Worm (Caenorhabditis elegans) whole organism, L1 larva: ENCODE measurements around the gene K06G5.3.

ENCODE experiments used
- C04F5.9 ChIP-seq: sonication (generic microtip); optimal IDR thresholded peaks from 2 replicates; lab custom pipeline; 2016; ENCODE audit warnings: missing genetic modification characterization, missing compliant biosample characterization
- alr-1 ChIP-seq: fragments of 200-800 bp; sonication (Bioruptor generic); optimal IDR thresholded peaks from 2 replicates; lab custom pipeline; 2018; ENCODE audit warnings: borderline replicate concordance, mild to moderate bottlenecking, missing genetic modification characterization, missing compliant biosample characterization
- aly-2 ChIP-seq: fragments of 150-350 bp; optimal IDR thresholded peaks from 2 replicates; lab custom pipeline; 2014; ENCODE audit warnings: missing biosample characterization, missing genetic modification characterization
- ceh-63 ChIP-seq: fragments of 200-800 bp; sonication (Bioruptor generic); optimal IDR thresholded peaks from 2 replicates; lab custom pipeline; 2018; ENCODE audit warnings: mild to moderate bottlenecking, missing genetic modification characterization, missing compliant biosample characterization
- ceh-8 ChIP-seq: fragments of 200-800 bp; sonication (Bioruptor generic); optimal IDR thresholded peaks from 2 replicates; lab custom pipeline; 2018; ENCODE audit warnings: mild to moderate bottlenecking, missing genetic modification characterization, moderate library complexity, missing compliant biosample characterization
- dpl-1 ChIP-seq, 3 experiments: fragments of 150-350 bp in 2 of 3; sonication (generic microtip) in 1 of 3; optimal IDR thresholded peaks; 2 replicates each; lab custom pipeline; 2014 to 2017; ENCODE audit warnings: missing biosample characterization in 3 of 3, missing genetic modification characterization in 3 of 3, missing genetic modification reagents in 3 of 3
- efl-1 ChIP-seq, 4 experiments: fragments of 150-350 bp; optimal IDR thresholded peaks in 3 of 4; peaks in 1 of 4; 1 replicate in 1 of 4; 2 replicates in 3 of 4; lab custom pipeline; 2014; ENCODE audit warnings: missing biosample characterization in 2 of 4, missing genetic modification characterization in 2 of 4, missing genetic modification reagents in 2 of 4
- elt-2 ChIP-seq: sonication (generic microtip); optimal IDR thresholded peaks from 2 replicates; lab custom pipeline; 2016; ENCODE audit warnings: missing genetic modification characterization, mild to moderate bottlenecking, inconsistent platforms, missing compliant biosample characterization, missing genetic modification reagents
- fkh-8 ChIP-seq: sonication (generic microtip); optimal IDR thresholded peaks from 2 replicates; lab custom pipeline; 2016; ENCODE audit warnings: mild to moderate bottlenecking, missing genetic modification characterization, missing compliant biosample characterization
- irx-1 ChIP-seq: sonication (generic microtip); optimal IDR thresholded peaks from 2 replicates; lab custom pipeline; 2016; ENCODE audit warnings: missing genetic modification characterization, missing compliant biosample characterization
- lin-13 ChIP-seq: fragments of 150-350 bp; optimal IDR thresholded peaks from 2 replicates; lab custom pipeline; 2014; ENCODE audit warnings: missing biosample characterization, missing genetic modification reagents, missing genetic modification characterization
- lin-15B ChIP-seq: fragments of 150-350 bp; sonication (generic microtip); optimal IDR thresholded peaks from 3 replicates; lab custom pipeline; 2014; ENCODE audit warnings: missing biosample characterization, missing genetic modification characterization
- lir-3 ChIP-seq: sonication (generic microtip); optimal IDR thresholded peaks from 2 replicates; lab custom pipeline; 2016; ENCODE audit warnings: mild to moderate bottlenecking, missing genetic modification characterization, moderate library complexity, missing compliant biosample characterization; ENCODE audit not compliant: poor library complexity
- lsy-2 ChIP-seq, 2 experiments: fragments of 150-350 bp; optimal IDR thresholded peaks; 2 replicates each; lab custom pipeline; 2014; ENCODE audit warnings: missing biosample characterization in 2 of 2, missing genetic modification characterization in 2 of 2
- mab-9 ChIP-seq: fragments of 200-800 bp; sonication (Bioruptor generic); IDR thresholded peaks from 2 replicates; pipeline ENCODE4 v1.3.6; 2022; ENCODE audit warnings: missing genetic modification reagents, missing genetic modification characterization, missing compliant biosample characterization
- mep-1 ChIP-seq: fragments of 150-350 bp; optimal IDR thresholded peaks from 2 replicates; lab custom pipeline; 2014; ENCODE audit warnings: missing biosample characterization, missing genetic modification characterization
- nhr-11 ChIP-seq: fragments of 150-350 bp; optimal IDR thresholded peaks from 2 replicates; lab custom pipeline; 2014; ENCODE audit warnings: missing biosample characterization, missing genetic modification characterization
- nhr-19 ChIP-seq: fragments of 200-800 bp; sonication (Bioruptor generic); conservative IDR thresholded peaks from 2 replicates; pipeline ENCODE4 v1.3.6; 2022; ENCODE audit warnings: missing genetic modification characterization, missing compliant biosample characterization
- nhr-237 ChIP-seq: fragments of 150-350 bp; optimal IDR thresholded peaks from 2 replicates; lab custom pipeline; 2014; ENCODE audit warnings: missing biosample characterization, missing genetic modification characterization
- nhr-47 ChIP-seq: sonication (generic microtip); optimal IDR thresholded peaks from 2 replicates; lab custom pipeline; 2016; ENCODE audit warnings: mild to moderate bottlenecking, missing genetic modification characterization, moderate library complexity, missing compliant biosample characterization
- nhr-71 ChIP-seq: sonication (generic microtip); optimal IDR thresholded peaks from 2 replicates; lab custom pipeline; 2016; ENCODE audit warnings: mild to moderate bottlenecking, missing genetic modification characterization, moderate library complexity, missing compliant biosample characterization
- nhr-76 ChIP-seq: sonication (generic microtip); optimal IDR thresholded peaks from 2 replicates; lab custom pipeline; 2017; ENCODE audit warnings: missing biosample characterization, missing genetic modification characterization
- nhr-84 ChIP-seq: sonication (generic microtip); optimal IDR thresholded peaks from 2 replicates; lab custom pipeline; 2017; ENCODE audit warnings: missing biosample characterization, missing genetic modification characterization
- pag-3 ChIP-seq: sonication (generic microtip); optimal IDR thresholded peaks from 2 replicates; lab custom pipeline; 2017; ENCODE audit warnings: missing genetic modification characterization, mild to moderate bottlenecking, missing compliant biosample characterization, antibody characterized with exemption, borderline replicate concordance; ENCODE audit not compliant: insufficient read depth
- rnt-1 ChIP-seq: sonication (generic microtip); optimal IDR thresholded peaks from 2 replicates; lab custom pipeline; 2016; ENCODE audit warnings: mild to moderate bottlenecking, missing genetic modification characterization, moderate library complexity, missing compliant biosample characterization
- skn-1 ChIP-seq: fragments of 150-350 bp; optimal IDR thresholded peaks from 2 replicates; lab custom pipeline; 2014; ENCODE audit warnings: missing biosample characterization, missing genetic modification characterization
- sox-4 ChIP-seq: sonication (generic microtip); optimal IDR thresholded peaks from 2 replicates; lab custom pipeline; 2016; ENCODE audit warnings: missing genetic modification characterization, missing compliant biosample characterization
- sup-37 ChIP-seq: fragments of 200-800 bp; sonication (Bioruptor generic); optimal IDR thresholded peaks from 2 replicates; lab custom pipeline; 2018; ENCODE audit warnings: mild to moderate bottlenecking, missing genetic modification characterization, missing compliant biosample characterization
- swsn-7 ChIP-seq: sonication (generic microtip); optimal IDR thresholded peaks from 2 replicates; lab custom pipeline; 2016; ENCODE audit warnings: missing genetic modification characterization, missing compliant biosample characterization
- unc-130 ChIP-seq: fragments of 150-350 bp; optimal IDR thresholded peaks from 2 replicates; lab custom pipeline; 2017; ENCODE audit warnings: missing biosample characterization, missing genetic modification characterization, inconsistent platforms
- unc-62 ChIP-seq: fragments of 150-350 bp; optimal IDR thresholded peaks from 2 replicates; lab custom pipeline; 2014; ENCODE audit warnings: missing biosample characterization, missing genetic modification reagents, missing genetic modification characterization
- ztf-11 ChIP-seq, 2 experiments: sonication (generic microtip); optimal IDR thresholded peaks; 2 replicates each; lab custom pipeline; 2016 to 2017; ENCODE audit warnings: missing genetic modification characterization in 2 of 2, missing biosample characterization in 1 of 2, missing compliant biosample characterization in 1 of 2

The K06G5.3 gene

DNA sequence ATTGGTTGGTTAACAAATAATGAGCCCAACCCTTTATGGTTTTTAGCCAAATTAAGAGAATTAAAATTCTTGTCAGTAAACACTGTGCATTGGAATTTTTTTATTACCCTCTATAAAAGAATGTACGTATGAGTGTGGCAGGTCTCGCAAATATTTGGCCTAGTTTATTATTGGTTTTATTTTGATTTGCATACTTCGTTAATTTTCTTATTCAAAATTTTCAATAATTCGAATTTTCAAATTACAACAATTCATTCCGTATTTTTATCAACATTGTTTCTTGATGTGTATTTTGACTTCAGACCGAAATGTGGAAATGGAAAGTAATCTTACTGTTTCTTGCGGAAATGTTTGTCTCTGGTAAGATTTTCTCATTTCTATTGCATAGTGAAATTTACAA lies 34.6 kb upstream of the K06G5.3 start, which contains the start of gene E02H4.4:
TSS of gene E02H4.4 (plus strand) at position 301 of the 400 bp plus-strand sequence.
- no peak for TF ChIP-seq lin-13 (GFP tag; lab: Kevin White, UChicago)
- TF ChIP-seq pag-3 (tag; lab: Kevin White, UChicago): no peak
- no peak for TF ChIP-seq ceh-8 (GFP tag; lab: Kevin White, UChicago)
- TF ChIP-seq nhr-76: no peak
- TF ChIP-seq sox-4 (tag; lab: Kevin White, UChicago): no peak
- TF ChIP-seq irx-1 (tag; lab: Kevin White, UChicago): no peak
- TF ChIP-seq alr-1: no peak
- TF ChIP-seq unc-130 (tag; lab: Kevin White, UChicago): no peak
- TF ChIP-seq lsy-2 (tag; optimal IDR thresholded peaks at IDR 0.05; lab: Kevin White, UChicago): no peak
- no peak for TF ChIP-seq unc-62 (GFP tag; lab: Kevin White, UChicago)
- TF ChIP-seq nhr-71: no peak
- no peak for TF ChIP-seq elt-2
- TF ChIP-seq ztf-11 (tag; optimal IDR thresholded peaks at IDR 0.05; lab: Kevin White, UChicago): no peak
- TF ChIP-seq nhr-19 (GFP tag; lab: Robert Waterston, UW): no peak
- TF ChIP-seq lin-15B (tag; lab: Kevin White, UChicago): no peak
- no peak for TF ChIP-seq nhr-47 (tag; lab: Kevin White, UChicago)
- no peak for TF ChIP-seq fkh-8 (tag; lab: Kevin White, UChicago)
- no peak for TF ChIP-seq aly-2 (tag; lab: Kevin White, UChicago)

DNA sequence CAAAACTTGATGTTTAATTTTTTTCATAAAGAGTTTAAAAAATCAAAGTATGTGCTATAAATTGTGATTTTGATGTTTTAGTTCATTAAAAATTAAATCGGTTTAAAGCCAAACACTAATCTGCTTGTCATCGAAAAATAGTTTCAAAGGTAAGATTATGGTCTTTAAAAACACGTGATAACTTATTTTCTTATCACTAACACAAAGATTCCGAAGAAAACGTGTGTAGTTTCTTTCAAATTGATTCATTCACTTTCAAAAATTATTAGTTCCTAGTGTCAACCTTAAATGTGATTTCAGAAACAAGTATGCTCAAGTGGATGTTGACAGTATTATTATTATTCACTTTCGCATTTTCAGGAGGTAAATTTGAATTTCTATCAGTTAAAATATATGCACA lies 32.9 kb upstream of the K06G5.3 start, which contains the start of gene E02H4.7:
TSS of gene E02H4.7 (plus strand) at position 301 of the 400 bp plus-strand sequence.
- TF ChIP-seq nhr-19 (GFP tag; lab: Robert Waterston, UW) (no peak), elt-2 (peak; percentile 43), ceh-63 (GFP tag; lab: Kevin White, UChicago) (no peak), efl-1 (optimal IDR thresholded peaks at IDR 0.05; lab: Kevin White, UChicago) (no peak), efl-1 (GFP tag; optimal IDR thresholded peaks at IDR 0.05 in 1 of 2; lab: Kevin White, UChicago) (peak in 1 of 2 experiments; percentile 68), C04F5.9 (no peak), sox-4 (tag; lab: Kevin White, UChicago) (no peak)

DNA sequence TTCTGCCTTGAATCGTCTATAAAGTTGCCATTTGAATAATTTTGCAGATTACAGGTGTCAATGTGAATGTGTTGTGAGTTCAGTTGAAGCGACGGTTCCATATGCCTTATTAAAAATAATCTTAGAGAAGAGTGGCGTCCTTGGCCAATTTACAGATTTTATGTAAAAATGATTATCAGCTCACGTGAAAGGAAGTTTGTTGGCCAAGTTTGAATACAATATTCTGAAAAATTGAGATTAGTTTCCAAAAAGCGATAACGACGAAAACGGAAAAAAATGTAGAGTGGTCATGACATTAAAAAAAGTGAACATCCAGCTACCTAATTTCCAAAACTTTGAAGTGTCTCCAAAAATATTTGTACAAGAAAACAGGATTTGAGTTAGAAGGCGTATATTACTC lies 32.0 kb upstream of the K06G5.3 start, which contains the start of gene E02H4.5:
TSS of gene E02H4.5 (minus strand) at position 101 of the 400 bp plus-strand sequence.
- TF ChIP-seq mab-9 (GFP tag; lab: Robert Waterston, UW) (no peak), nhr-11 (tag; lab: Kevin White, UChicago) (no peak), ceh-8 (GFP tag; lab: Kevin White, UChicago) (no peak), mep-1 (tag; lab: Kevin White, UChicago) (no peak), sox-4 (tag; lab: Kevin White, UChicago) (no peak), sup-37 (GFP tag; lab: Kevin White, UChicago) (no peak)

DNA sequence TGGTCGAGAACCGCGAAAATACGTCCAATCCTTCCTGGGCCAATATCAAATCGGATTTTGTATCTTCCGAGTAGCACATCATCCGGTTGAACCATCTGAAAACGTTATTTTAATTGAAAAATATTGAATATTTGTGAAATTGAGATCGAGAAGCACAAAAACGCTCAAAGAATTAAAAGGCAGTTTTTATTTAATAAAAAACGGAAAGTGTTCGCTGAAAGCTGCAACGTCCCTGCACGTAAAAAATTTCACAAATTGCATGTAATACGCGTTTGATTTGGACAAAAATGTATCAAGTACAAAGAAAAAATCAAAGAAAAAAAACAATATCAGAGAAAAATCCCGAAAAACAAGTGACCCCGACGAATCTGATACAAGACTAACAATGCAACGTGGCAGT lies 29.0 kb upstream of the K06G5.3 start, which contains the start of gene E02H4.6:
TSS of gene E02H4.6 (minus strand) at position 101 of the 400 bp plus-strand sequence.
- TF ChIP-seq rnt-1 (no peak), nhr-237 (tag; lab: Kevin White, UChicago) (no peak), skn-1 (tag; lab: Kevin White, UChicago) (no peak), lir-3 (tag; lab: Kevin White, UChicago) (no peak), nhr-84 (tag; lab: Kevin White, UChicago) (no peak), dpl-1 (GFP tag; optimal IDR thresholded peaks at IDR 0.05; lab: Kevin White, UChicago) (no peak), lsy-2 (tag; optimal IDR thresholded peaks at IDR 0.05; lab: Kevin White, UChicago) (no peak), aly-2 (tag; lab: Kevin White, UChicago) (no peak), sup-37 (GFP tag; lab: Kevin White, UChicago) (no peak), ztf-11 (tag; optimal IDR thresholded peaks at IDR 0.05; lab: Kevin White, UChicago) (no peak), swsn-7 (tag; lab: Kevin White, UChicago) (no peak)
- TF ChIP-seq, all 84 proteins: peak for 0
